Fruit fly (Drosophila melanogaster): ENCODE measurements around the gene CG4080.

CG4080 gene

DNA sequence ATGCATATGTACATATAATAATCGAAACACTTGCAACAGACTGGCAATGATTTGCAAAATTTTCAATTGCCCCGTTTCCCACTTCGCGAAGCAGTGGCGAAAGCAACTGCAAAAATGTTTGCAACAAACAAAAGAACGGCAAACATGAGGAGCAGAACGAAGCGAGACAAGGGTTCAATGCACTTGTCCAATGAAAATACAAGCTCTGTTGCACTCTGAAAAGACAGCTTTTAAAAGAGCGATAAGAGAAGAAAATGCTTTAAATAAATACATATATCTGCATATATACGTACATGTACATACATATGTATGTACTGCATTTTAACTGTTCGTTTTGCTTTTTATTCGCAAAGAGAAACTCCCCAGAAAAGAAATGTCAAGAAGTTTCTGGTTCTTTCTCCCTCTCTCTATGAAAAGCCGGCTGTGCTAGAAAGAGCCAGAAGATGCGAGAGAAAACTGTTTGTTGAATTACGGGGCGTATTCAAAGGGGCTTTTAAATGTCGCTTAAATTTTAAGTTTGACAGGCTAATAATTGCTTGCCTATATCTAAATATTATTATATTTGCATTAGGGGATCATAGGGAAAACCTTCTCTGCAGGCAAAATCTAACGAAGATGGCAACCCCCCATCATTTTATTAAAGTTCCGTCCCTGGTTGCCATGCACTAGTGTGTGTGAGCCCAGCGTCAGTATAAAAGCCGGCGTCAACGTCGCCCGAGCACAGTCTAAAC lies 15.5 kb downstream of the CG4080 start, which contains the start of gene Hsp27:
Hsp27 (plus strand) TSS at position 719 of the 731 bp plus-strand sequence.
- TF ChIP-seq Elba2 (GFP tag; optimal IDR thresholded peaks at IDR 0.05) (peak; percentile 50), Optix (GFP tag; IDR thresholded peaks at IDR 0.05) (peak; percentile 99), Dip2 (GFP tag; IDR thresholded peaks at IDR 0.05) (peak; percentile 75), dmrt99B (tag; optimal IDR thresholded peaks at IDR 0.05) (peak; percentile 99), CG9609 (GFP tag; optimal IDR thresholded peaks at IDR 0.05) (peak; percentile 88), sim (GFP tag; IDR thresholded peaks at IDR 0.05) (peak; percentile 97), Trl (optimal IDR thresholded peaks at IDR 0.05) (peak; percentile 22 to 27), Trl (GFP tag; optimal IDR thresholded peaks at IDR 0.05) (peak; percentile 95), stc (GFP tag; IDR thresholded peaks at IDR 0.05) (peak; percentile 98), BtbVII (GFP tag; optimal IDR thresholded peaks at IDR 0.05) (peak; percentile 96), CG7987 (GFP tag; optimal IDR thresholded peaks at IDR 0.05) (peak; percentile 96), twi (tag; optimal IDR thresholded peaks at IDR 0.05) (peak; percentile 89), toy (GFP tag; IDR thresholded peaks at IDR 0.05) (peak; percentile 93), chn (GFP tag; optimal IDR thresholded peaks at IDR 0.05) (peak; percentile 96), CG6813 (GFP tag; optimal IDR thresholded peaks at IDR 0.05) (peak; percentile 97), lov (optimal IDR thresholded peaks at IDR 0.05) (no peak), lov (GFP tag; IDR thresholded peaks at IDR 0.05) (peak; percentile 98), CG7745 (tag; optimal IDR thresholded peaks at IDR 0.05) (peak; percentile 70), Mes4 (GFP tag; optimal IDR thresholded peaks at IDR 0.05) (peak; percentile 68), mld (GFP tag; IDR thresholded peaks at IDR 0.05; ENCODE audit: partially characterized antibody) (no peak), Hsf (GFP tag; optimal IDR thresholded peaks at IDR 0.05) (peak; percentile 97), ERR (GFP tag; optimal IDR thresholded peaks at IDR 0.05) (peak; percentile 89), CG14014 (GFP tag; IDR thresholded peaks at IDR 0.05) (peak; percentile 96), dm (GFP tag; optimal IDR thresholded peaks at IDR 0.05) (peak; percentile 62), D19B (GFP tag; optimal IDR thresholded peaks at IDR 0.05) (peak; percentile 90), CG8290 (GFP tag; optimal IDR thresholded peaks at IDR 0.05) (peak; percentile 95), CG8290 (tag; optimal IDR thresholded peaks at IDR 0.05) (peak in 1 of 2 experiments; percentile 66), CG11398 (GFP tag; optimal IDR thresholded peaks at IDR 0.05) (peak; percentile 60), CG6272 (GFP tag; IDR thresholded peaks at IDR 0.05) (peak; percentile 98), slbo (GFP tag; IDR thresholded peaks at IDR 0.05) (peak; percentile 99), CG7786 (GFP tag; optimal IDR thresholded peaks at IDR 0.05) (peak; percentile 88), Oaz (GFP tag; IDR thresholded peaks at IDR 0.05) (peak; percentile 89), zf30C (GFP tag; optimal IDR thresholded peaks at IDR 0.05) (no peak), Fer1 (GFP tag; optimal IDR thresholded peaks at IDR 0.05) (peak; percentile 97), CG9932 (GFP tag; IDR thresholded peaks at IDR 0.05) (peak; percentile 96), YL-1 (GFP tag; optimal IDR thresholded peaks at IDR 0.05) (peak; percentile 94), ham (GFP tag; IDR thresholded peaks at IDR 0.05) (peak; percentile 86), scrt (GFP tag; optimal IDR thresholded peaks at IDR 0.05) (peak; percentile 95), CG10654 (GFP tag; optimal IDR thresholded peaks at IDR 0.05) (peak; percentile 98), CG34422 (GFP tag; IDR thresholded peaks at IDR 0.05) (peak; percentile 99), CG15601 (tag; optimal IDR thresholded peaks at IDR 0.05) (peak; percentile 96), CG6254 (GFP tag; optimal IDR thresholded peaks at IDR 0.05) (peak; percentile 97), CG11085 (GFP tag; IDR thresholded peaks at IDR 0.05) (peak; percentile 97), schlank (tag; optimal IDR thresholded peaks at IDR 0.05) (peak; percentile 94), CG12659 (GFP tag; optimal IDR thresholded peaks at IDR 0.05) (peak; percentile 97), E2f1 (GFP tag; IDR thresholded peaks at IDR 0.05) (peak; percentile 99), CG31388 (GFP tag; optimal IDR thresholded peaks at IDR 0.05) (peak; percentile 96), CG7271 (tag; optimal IDR thresholded peaks at IDR 0.05) (peak; percentile 90), insv (GFP tag; optimal IDR thresholded peaks at IDR 0.05) (peak in 1 of 2 experiments; percentile 27), CG30403 (GFP tag; optimal IDR thresholded peaks at IDR 0.05) (peak; percentile 99), bigmax (GFP tag; optimal IDR thresholded peaks at IDR 0.05) (peak; percentile 71)

All from whole organism, embryonic.